Worm (Caenorhabditis elegans) whole organism, L1 larva: ENCODE data around the gene C05C9.3.

Source experiments
- C04F5.9 ChIP-seq: sonication (generic microtip); optimal IDR thresholded peaks from 2 replicates; lab custom pipeline; 2016; ENCODE audit warnings: missing genetic modification characterization, missing compliant biosample characterization
- C16A3.4 ChIP-seq: fragments of 150-350 bp; optimal IDR thresholded peaks from 2 replicates; lab custom pipeline; 2014; ENCODE audit warnings: missing biosample characterization, missing genetic modification characterization
- C34B4.2 ChIP-seq: sonication (generic microtip); optimal IDR thresholded peaks from 2 replicates; lab custom pipeline; 2017; ENCODE audit warnings: mild to moderate bottlenecking, missing genetic modification characterization, missing compliant biosample characterization
- Y116A8C.19 ChIP-seq: sonication (generic microtip); optimal IDR thresholded peaks from 2 replicates; lab custom pipeline; 2016; ENCODE audit warnings: missing compliant biosample characterization, missing genetic modification characterization, borderline replicate concordance
- aha-1 ChIP-seq: fragments of 150-350 bp; optimal IDR thresholded peaks from 2 replicates; lab custom pipeline; 2014; ENCODE audit warnings: missing biosample characterization, missing genetic modification characterization
- aly-2 ChIP-seq: fragments of 150-350 bp; optimal IDR thresholded peaks from 2 replicates; lab custom pipeline; 2014; ENCODE audit warnings: missing biosample characterization, missing genetic modification characterization
- blmp-1 ChIP-seq: fragments of 150-350 bp; optimal IDR thresholded peaks from 2 replicates; lab custom pipeline; 2014; ENCODE audit warnings: missing biosample characterization, missing genetic modification characterization
- ceh-63 ChIP-seq: fragments of 200-800 bp; sonication (Bioruptor generic); optimal IDR thresholded peaks from 2 replicates; lab custom pipeline; 2018; ENCODE audit warnings: mild to moderate bottlenecking, missing genetic modification characterization, missing compliant biosample characterization
- ceh-8 ChIP-seq: fragments of 200-800 bp; sonication (Bioruptor generic); optimal IDR thresholded peaks from 2 replicates; lab custom pipeline; 2018; ENCODE audit warnings: mild to moderate bottlenecking, missing genetic modification characterization, moderate library complexity, missing compliant biosample characterization
- ceh-90 ChIP-seq: sonication (generic microtip); optimal IDR thresholded peaks from 2 replicates; lab custom pipeline; 2016; ENCODE audit warnings: missing genetic modification characterization, missing compliant biosample characterization
- ces-1 ChIP-seq: fragments of 150-350 bp; optimal IDR thresholded peaks from 2 replicates; lab custom pipeline; 2014; ENCODE audit warnings: missing biosample characterization, missing genetic modification reagents, missing genetic modification characterization
- dpl-1 ChIP-seq, 3 experiments: fragments of 150-350 bp in 2 of 3; sonication (generic microtip) in 1 of 3; optimal IDR thresholded peaks; 2 replicates each; lab custom pipeline; 2014 to 2017; ENCODE audit warnings: missing biosample characterization in 3 of 3, missing genetic modification characterization in 3 of 3, missing genetic modification reagents in 3 of 3
- efl-1 ChIP-seq, 4 experiments: fragments of 150-350 bp; optimal IDR thresholded peaks in 3 of 4; peaks in 1 of 4; 1 replicate in 1 of 4; 2 replicates in 3 of 4; lab custom pipeline; 2014; ENCODE audit warnings: missing biosample characterization in 2 of 4, missing genetic modification characterization in 2 of 4, missing genetic modification reagents in 2 of 4
- efl-3 ChIP-seq: fragments of 200-800 bp; sonication (Bioruptor generic); optimal IDR thresholded peaks from 2 replicates; lab custom pipeline; 2018; ENCODE audit warnings: mild to moderate bottlenecking, missing genetic modification characterization, missing compliant biosample characterization
- egl-27 ChIP-seq, 2 experiments: fragments of 150-350 bp in 1 of 2; sonication (generic microtip); optimal IDR thresholded peaks; 3 replicates each; lab custom pipeline; 2017 to 2018; ENCODE audit warnings: missing biosample characterization in 2 of 2, missing genetic modification characterization in 2 of 2, missing genetic modification reagents in 2 of 2
- fkh-10 ChIP-seq: sonication (generic microtip); optimal IDR thresholded peaks from 2 replicates; lab custom pipeline; 2017; ENCODE audit warnings: missing biosample characterization, missing genetic modification reagents, missing genetic modification characterization
- fkh-4 ChIP-seq: sonication (generic microtip); optimal IDR thresholded peaks from 2 replicates; lab custom pipeline; 2016; ENCODE audit warnings: missing compliant biosample characterization, missing genetic modification characterization, borderline replicate concordance
- fkh-8 ChIP-seq: sonication (generic microtip); optimal IDR thresholded peaks from 2 replicates; lab custom pipeline; 2016; ENCODE audit warnings: mild to moderate bottlenecking, missing genetic modification characterization, missing compliant biosample characterization
- grh-1 ChIP-seq: fragments of 200-800 bp; sonication (Bioruptor generic); IDR thresholded peaks from 2 replicates; pipeline ENCODE4 v1.3.6; 2022; ENCODE audit warnings: missing genetic modification reagents, missing genetic modification characterization, missing compliant biosample characterization
- hpl-2 ChIP-seq: fragments of 150-350 bp; optimal IDR thresholded peaks from 2 replicates; lab custom pipeline; 2014; ENCODE audit warnings: missing biosample characterization, missing genetic modification reagents, missing genetic modification characterization
- irx-1 ChIP-seq: sonication (generic microtip); optimal IDR thresholded peaks from 2 replicates; lab custom pipeline; 2016; ENCODE audit warnings: missing genetic modification characterization, missing compliant biosample characterization
- lin-13 ChIP-seq: fragments of 150-350 bp; optimal IDR thresholded peaks from 2 replicates; lab custom pipeline; 2014; ENCODE audit warnings: missing biosample characterization, missing genetic modification reagents, missing genetic modification characterization
- lin-14 ChIP-seq: fragments of 200-800 bp; sonication (Bioruptor generic); optimal IDR thresholded peaks from 2 replicates; lab custom pipeline; 2018; ENCODE audit warnings: mild to moderate bottlenecking, missing genetic modification characterization, moderate library complexity, missing compliant biosample characterization
- lin-39 ChIP-seq: fragments of 150-350 bp; optimal IDR thresholded peaks from 2 replicates; lab custom pipeline; 2014; ENCODE audit warnings: missing biosample characterization, missing genetic modification reagents, missing genetic modification characterization
- lir-3 ChIP-seq: sonication (generic microtip); optimal IDR thresholded peaks from 2 replicates; lab custom pipeline; 2016; ENCODE audit warnings: mild to moderate bottlenecking, missing genetic modification characterization, moderate library complexity, missing compliant biosample characterization; ENCODE audit not compliant: poor library complexity
- lsy-2 ChIP-seq, 2 experiments: fragments of 150-350 bp; optimal IDR thresholded peaks; 2 replicates each; lab custom pipeline; 2014; ENCODE audit warnings: missing biosample characterization in 2 of 2, missing genetic modification characterization in 2 of 2
- mef-2 ChIP-seq: fragments of 150-350 bp; optimal IDR thresholded peaks from 2 replicates; lab custom pipeline; 2014; ENCODE audit warnings: missing biosample characterization, missing genetic modification characterization
- mep-1 ChIP-seq: fragments of 150-350 bp; optimal IDR thresholded peaks from 2 replicates; lab custom pipeline; 2014; ENCODE audit warnings: missing biosample characterization, missing genetic modification characterization
- nhr-12 ChIP-seq: sonication (generic microtip); optimal IDR thresholded peaks from 2 replicates; lab custom pipeline; 2017; ENCODE audit warnings: missing biosample characterization, missing genetic modification characterization
- nhr-237 ChIP-seq: fragments of 150-350 bp; optimal IDR thresholded peaks from 2 replicates; lab custom pipeline; 2014; ENCODE audit warnings: missing biosample characterization, missing genetic modification characterization
- nhr-47 ChIP-seq: sonication (generic microtip); optimal IDR thresholded peaks from 2 replicates; lab custom pipeline; 2016; ENCODE audit warnings: mild to moderate bottlenecking, missing genetic modification characterization, moderate library complexity, missing compliant biosample characterization
- nhr-76 ChIP-seq: sonication (generic microtip); optimal IDR thresholded peaks from 2 replicates; lab custom pipeline; 2017; ENCODE audit warnings: missing biosample characterization, missing genetic modification characterization
- nhr-84 ChIP-seq: sonication (generic microtip); optimal IDR thresholded peaks from 2 replicates; lab custom pipeline; 2017; ENCODE audit warnings: missing biosample characterization, missing genetic modification characterization
- nhr-85 ChIP-seq: sonication (generic microtip); peaks from one replicate; lab custom pipeline; 2016; ENCODE audit warnings: missing genetic modification characterization, inconsistent platforms, missing compliant biosample characterization
- nhr-90 ChIP-seq: sonication (generic microtip); optimal IDR thresholded peaks from 2 replicates; lab custom pipeline; 2016; ENCODE audit warnings: mild to moderate bottlenecking, missing genetic modification characterization, missing compliant biosample characterization; ENCODE audit not compliant: poor library complexity
- pag-3 ChIP-seq: sonication (generic microtip); optimal IDR thresholded peaks from 2 replicates; lab custom pipeline; 2017; ENCODE audit warnings: missing genetic modification characterization, mild to moderate bottlenecking, missing compliant biosample characterization, antibody characterized with exemption, borderline replicate concordance; ENCODE audit not compliant: insufficient read depth
- pax-3 ChIP-seq: fragments of 200-800 bp; sonication (Bioruptor generic); optimal IDR thresholded peaks from 2 replicates; lab custom pipeline; 2018; ENCODE audit warnings: mild to moderate bottlenecking, missing genetic modification characterization, moderate library complexity, missing compliant biosample characterization
- pqm-1 ChIP-seq: sonication (generic microtip); optimal IDR thresholded peaks from 3 replicates; lab custom pipeline; 2017; ENCODE audit warnings: missing biosample characterization, missing genetic modification characterization
- skn-1 ChIP-seq: fragments of 150-350 bp; optimal IDR thresholded peaks from 2 replicates; lab custom pipeline; 2014; ENCODE audit warnings: missing biosample characterization, missing genetic modification characterization
- snpc-4 ChIP-seq: fragments of 150-350 bp; optimal IDR thresholded peaks from 2 replicates; lab custom pipeline; 2014; ENCODE audit warnings: missing biosample characterization, missing genetic modification characterization
- snu-23 ChIP-seq: sonication (generic microtip); optimal IDR thresholded peaks from 2 replicates; lab custom pipeline; 2016; ENCODE audit warnings: missing genetic modification characterization, missing compliant biosample characterization
- sox-4 ChIP-seq: sonication (generic microtip); optimal IDR thresholded peaks from 2 replicates; lab custom pipeline; 2016; ENCODE audit warnings: missing genetic modification characterization, missing compliant biosample characterization
- sptf-1 ChIP-seq: fragments of 150-350 bp; optimal IDR thresholded peaks from 2 replicates; lab custom pipeline; 2014; ENCODE audit warnings: missing biosample characterization, missing genetic modification characterization
- swsn-7 ChIP-seq: sonication (generic microtip); optimal IDR thresholded peaks from 2 replicates; lab custom pipeline; 2016; ENCODE audit warnings: missing genetic modification characterization, missing compliant biosample characterization
- tbx-2 ChIP-seq: sonication (generic microtip); optimal IDR thresholded peaks from 2 replicates; lab custom pipeline; 2016; ENCODE audit warnings: missing genetic modification characterization, missing compliant biosample characterization
- unc-130 ChIP-seq: fragments of 150-350 bp; optimal IDR thresholded peaks from 2 replicates; lab custom pipeline; 2017; ENCODE audit warnings: missing biosample characterization, missing genetic modification characterization, inconsistent platforms
- unc-62 ChIP-seq: fragments of 150-350 bp; optimal IDR thresholded peaks from 2 replicates; lab custom pipeline; 2014; ENCODE audit warnings: missing biosample characterization, missing genetic modification reagents, missing genetic modification characterization
- unc-86 ChIP-seq: sonication (generic microtip); optimal IDR thresholded peaks from 2 replicates; lab custom pipeline; 2016; ENCODE audit warnings: missing genetic modification characterization, missing compliant biosample characterization
- vab-15 ChIP-seq: sonication (generic microtip); optimal IDR thresholded peaks from 2 replicates; lab custom pipeline; 2017; ENCODE audit warnings: missing genotype, mild to moderate bottlenecking, missing genetic modification characterization, missing compliant biosample characterization
- zip-4 ChIP-seq: fragments of 200-800 bp; sonication (Bioruptor generic); optimal IDR thresholded peaks from 2 replicates; lab custom pipeline; 2018; ENCODE audit warnings: mild to moderate bottlenecking, missing genetic modification characterization, moderate library complexity, missing compliant biosample characterization
- ztf-11 ChIP-seq, 2 experiments: sonication (generic microtip); optimal IDR thresholded peaks; 2 replicates each; lab custom pipeline; 2016 to 2017; ENCODE audit warnings: missing genetic modification characterization in 2 of 2, missing biosample characterization in 1 of 2, missing compliant biosample characterization in 1 of 2

The C05C9.3 gene

DNA sequence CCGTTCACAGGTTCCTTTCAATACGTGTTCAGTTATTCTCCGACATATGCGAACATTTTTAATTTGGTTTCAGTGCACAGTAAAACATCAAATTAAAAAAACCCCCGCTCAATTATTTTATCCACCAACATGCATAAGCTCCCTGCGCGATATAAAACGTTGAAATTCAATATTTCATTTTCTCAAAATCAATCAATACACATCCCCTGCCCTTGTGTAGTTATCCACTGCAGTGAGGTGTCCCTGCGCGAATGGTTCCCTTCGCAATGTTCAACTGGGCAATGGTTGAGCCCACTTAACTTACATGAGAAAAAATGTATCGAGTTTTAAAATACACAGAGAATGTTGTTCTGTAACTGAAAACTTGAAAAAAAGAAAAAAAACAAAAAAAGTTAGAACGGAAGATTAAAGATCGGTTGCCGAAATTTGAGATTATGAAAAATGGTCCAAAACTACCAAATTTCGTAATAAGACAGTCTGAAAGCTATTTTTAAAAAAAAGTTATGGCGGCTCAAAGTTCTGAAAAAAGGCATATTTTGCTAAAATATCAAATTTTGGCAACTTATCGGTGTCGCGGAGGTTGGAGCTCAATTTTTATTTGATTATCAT, 58.5 kb downstream of the C05C9.3 start (continued):
- TF ChIP-seq efl-1 (optimal IDR thresholded peaks at IDR 0.05; lab: Kevin White, UChicago) (peak; percentile 89 to 93), efl-1 (GFP tag; optimal IDR thresholded peaks at IDR 0.05 in 1 of 2; lab: Kevin White, UChicago) (peak; percentile 48 to 97), C04F5.9 (tag; lab: Kevin White, UChicago) (peak; percentile 96), egl-27 (tag; optimal IDR thresholded peaks at IDR 0.05; lab: Kevin White, UChicago) (peak; percentile 96 to 99), snpc-4 (tag; lab: Kevin White, UChicago) (peak; percentile 94), fkh-4 (peak; percentile 96), ceh-90 (peak; percentile 61), ztf-11 (tag; optimal IDR thresholded peaks at IDR 0.05; lab: Kevin White, UChicago) (peak; percentile 96 to 97), lsy-2 (tag; optimal IDR thresholded peaks at IDR 0.05; lab: Kevin White, UChicago) (peak; percentile 96 to 97), nhr-47 (peak; percentile 100), C34B4.2 (tag; lab: Kevin White, UChicago) (peak; percentile 70), nhr-237 (peak; percentile 98), aly-2 (tag; lab: Kevin White, UChicago) (peak; percentile 96), aha-1 (tag; lab: Kevin White, UChicago) (peak; percentile 87), irx-1 (tag; lab: Kevin White, UChicago) (peak; percentile 100), nhr-84 (tag; lab: Kevin White, UChicago) (peak; percentile 99), nhr-85 (tag; lab: Kevin White, UChicago) (peak; percentile 99), unc-86 (tag; lab: Kevin White, UChicago) (peak; percentile 99), pqm-1 (tag; lab: Kevin White, UChicago) (peak; percentile 94), blmp-1 (peak; percentile 71), hpl-2 (peak; percentile 100), zip-4 (GFP tag; lab: Kevin White, UChicago) (peak; percentile 97), ceh-63 (GFP tag; lab: Kevin White, UChicago) (peak; percentile 99), lin-13 (peak; percentile 98), swsn-7 (tag; lab: Kevin White, UChicago) (peak; percentile 99), C16A3.4 (tag; lab: Kevin White, UChicago) (peak; percentile 100), unc-130 (peak; percentile 91), efl-3 (peak; percentile 99), fkh-8 (tag; lab: Kevin White, UChicago) (peak; percentile 97), pag-3 (tag; lab: Kevin White, UChicago) (peak; percentile 77), skn-1 (tag; lab: Kevin White, UChicago) (peak; percentile 99), sptf-1 (no peak), lin-14 (GFP tag; lab: Kevin White, UChicago) (peak; percentile 99), nhr-12 (tag; lab: Kevin White, UChicago) (peak; percentile 88), lin-39 (tag; lab: Kevin White, UChicago) (peak; percentile 100), nhr-76 (tag; lab: Kevin White, UChicago) (peak; percentile 97), mep-1 (tag; lab: Kevin White, UChicago) (peak; percentile 100), dpl-1 (GFP tag; optimal IDR thresholded peaks at IDR 0.05; lab: Kevin White, UChicago) (peak; percentile 61 to 74 (median 63)), ceh-8 (peak; percentile 100), unc-62 (GFP tag; lab: Kevin White, UChicago) (peak; percentile 85), ces-1 (peak; percentile 98), Y116A8C.19 (tag; lab: Kevin White, UChicago) (peak; percentile 26), mef-2 (tag; lab: Kevin White, UChicago) (peak; percentile 95), fkh-10 (peak; percentile 100), nhr-90 (peak; percentile 100), pax-3 (tag; lab: Kevin White, UChicago) (peak; percentile 97), sox-4 (tag; lab: Kevin White, UChicago) (peak; percentile 99), snu-23 (GFP tag; lab: Kevin White, UChicago) (peak; percentile 100), grh-1 (GFP tag; lab: Robert Waterston, UW) (peak; percentile 97), tbx-2 (tag; lab: Kevin White, UChicago) (peak; percentile 100), vab-15 (tag; lab: Kevin White, UChicago) (peak; percentile 84), lir-3 (peak; percentile 95)
